Fruit fly (Drosophila melanogaster) whole organism, pupa: Measurements from ENCODE around the gene Ir7b.

Source experiments
- CG12605 ChIP-seq: fragments of 200-800 bp; sonication (Bioruptor generic); IDR thresholded peaks from 2 replicates; pipeline ENCODE4 v1.3.6; 2022; ENCODE audit warnings: missing biosample characterization, missing genetic modification characterization
- CG34367 ChIP-seq: fragments of 200-800 bp; sonication (Bioruptor generic); optimal IDR thresholded peaks from 2 replicates; lab custom pipeline; 2018; ENCODE audit warnings: missing biosample characterization, mild to moderate bottlenecking, missing genetic modification characterization
- CG8159 ChIP-seq: fragments of 200-800 bp; sonication (Bioruptor generic); optimal IDR thresholded peaks from 3 replicates; lab custom pipeline; 2018; ENCODE audit warnings: missing biosample characterization, mild to moderate bottlenecking, missing genetic modification characterization, moderate library complexity
- CG8301 ChIP-seq: fragments of 200-800 bp; sonication (Bioruptor generic); optimal IDR thresholded peaks from 2 replicates; lab custom pipeline; 2018; ENCODE audit warnings: missing biosample characterization, mild to moderate bottlenecking, missing genetic modification characterization
- EcR ChIP-seq: fragments of 200-800 bp; sonication (Bioruptor generic); optimal IDR thresholded peaks from 3 replicates; lab custom pipeline; 2019; ENCODE audit warnings: missing biosample characterization, missing genetic modification characterization, mild to moderate bottlenecking, moderate library complexity, missing genetic modification reagents
- Ets98B ChIP-seq: fragments of 200-800 bp; sonication (Bioruptor generic); IDR thresholded peaks from 2 replicates; pipeline ENCODE4 v1.3.6; 2022; ENCODE audit warnings: missing biosample characterization, missing genetic modification characterization

- TF ChIP-seq EcR (GFP tag; lab: Kevin White, UChicago) (no peak), Ets98B (GFP tag; lab: Robert Waterston, UW) (no peak), CG12605 (no peak), CG8301 (tag; lab: Kevin White, UChicago) (no peak), CG8159 (tag; lab: Kevin White, UChicago) (no peak), CG34367 (tag; lab: Kevin White, UChicago) (no peak)
Measured at dm6 chrX:7883926-7884325, 17.2 kb upstream of the Ir7b start, which contains the start of gene Ir7f.
